Worm (Caenorhabditis elegans) whole organism, L1 larva: ENCODE measurements around the gene T03G11.10.

Source experiments
- F16B12.6 ChIP-seq: fragments of 150-350 bp; optimal IDR thresholded peaks from 2 replicates; lab custom pipeline; 2014; ENCODE audit warnings: missing biosample characterization, missing genetic modification characterization
- aha-1 ChIP-seq: fragments of 150-350 bp; optimal IDR thresholded peaks from 2 replicates; lab custom pipeline; 2014; ENCODE audit warnings: missing biosample characterization, missing genetic modification characterization
- aly-2 ChIP-seq: fragments of 150-350 bp; optimal IDR thresholded peaks from 2 replicates; lab custom pipeline; 2014; ENCODE audit warnings: missing biosample characterization, missing genetic modification characterization
- ama-1 ChIP-seq: fragments of 150-350 bp; optimal IDR thresholded peaks from 2 replicates; lab custom pipeline; 2014
- ceh-82 ChIP-seq, 3 experiments: fragments of 150-350 bp in 1 of 3; sonication (generic microtip) in 2 of 3; optimal IDR thresholded peaks; 2 replicates each; lab custom pipeline; 2014 to 2017; ENCODE audit warnings: missing biosample characterization in 3 of 3, missing genetic modification characterization in 3 of 3
- ceh-88 ChIP-seq: fragments of 200-800 bp; sonication (Bioruptor generic); IDR thresholded peaks from 2 replicates; pipeline ENCODE4 v1.3.6; 2022; ENCODE audit warnings: missing genetic modification characterization, missing compliant biosample characterization
- ceh-90 ChIP-seq: sonication (generic microtip); optimal IDR thresholded peaks from 2 replicates; lab custom pipeline; 2016; ENCODE audit warnings: missing genetic modification characterization, missing compliant biosample characterization
- ces-1 ChIP-seq: fragments of 150-350 bp; optimal IDR thresholded peaks from 2 replicates; lab custom pipeline; 2014; ENCODE audit warnings: missing biosample characterization, missing genetic modification reagents, missing genetic modification characterization
- efl-1 ChIP-seq, 4 experiments: fragments of 150-350 bp; optimal IDR thresholded peaks in 3 of 4; peaks in 1 of 4; 1 replicate in 1 of 4; 2 replicates in 3 of 4; lab custom pipeline; 2014; ENCODE audit warnings: missing biosample characterization in 2 of 4, missing genetic modification characterization in 2 of 4, missing genetic modification reagents in 2 of 4
- efl-3 ChIP-seq: fragments of 200-800 bp; sonication (Bioruptor generic); optimal IDR thresholded peaks from 2 replicates; lab custom pipeline; 2018; ENCODE audit warnings: mild to moderate bottlenecking, missing genetic modification characterization, missing compliant biosample characterization
- egl-13 ChIP-seq: sonication (generic microtip); optimal IDR thresholded peaks from 2 replicates; lab custom pipeline; 2016; ENCODE audit warnings: missing genotype, missing genetic modification reagents, missing genetic modification characterization, missing compliant biosample characterization
- egl-27 ChIP-seq, 2 experiments: fragments of 150-350 bp in 1 of 2; sonication (generic microtip); optimal IDR thresholded peaks; 3 replicates each; lab custom pipeline; 2017 to 2018; ENCODE audit warnings: missing biosample characterization in 2 of 2, missing genetic modification characterization in 2 of 2, missing genetic modification reagents in 2 of 2
- elt-2 ChIP-seq: sonication (generic microtip); optimal IDR thresholded peaks from 2 replicates; lab custom pipeline; 2016; ENCODE audit warnings: missing genetic modification characterization, mild to moderate bottlenecking, inconsistent platforms, missing compliant biosample characterization, missing genetic modification reagents
- elt-3 ChIP-seq, 6 experiments: fragments of 150-350 bp in 1 of 6; sonication (generic microtip); optimal IDR thresholded peaks; 2 replicates each; lab custom pipeline; 2017 to 2018; ENCODE audit warnings: missing biosample characterization in 6 of 6, missing genetic modification characterization in 6 of 6, inconsistent platforms in 1 of 6
- ets-5 ChIP-seq: fragments of 200-800 bp; sonication (Bioruptor generic); IDR thresholded peaks from 2 replicates; pipeline ENCODE4 v1.3.6; 2022; ENCODE audit warnings: missing genetic modification characterization, missing compliant biosample characterization
- fkh-10 ChIP-seq: sonication (generic microtip); optimal IDR thresholded peaks from 2 replicates; lab custom pipeline; 2017; ENCODE audit warnings: missing biosample characterization, missing genetic modification reagents, missing genetic modification characterization
- fkh-4 ChIP-seq: sonication (generic microtip); optimal IDR thresholded peaks from 2 replicates; lab custom pipeline; 2016; ENCODE audit warnings: missing compliant biosample characterization, missing genetic modification characterization, borderline replicate concordance
- hlh-17 ChIP-seq: fragments of 200-800 bp; sonication (Bioruptor generic); optimal IDR thresholded peaks from 2 replicates; lab custom pipeline; 2018; ENCODE audit warnings: missing genetic modification characterization, mild to moderate bottlenecking, missing compliant biosample characterization, moderate library complexity, borderline replicate concordance
- irx-1 ChIP-seq: sonication (generic microtip); optimal IDR thresholded peaks from 2 replicates; lab custom pipeline; 2016; ENCODE audit warnings: missing genetic modification characterization, missing compliant biosample characterization
- isw-1 ChIP-seq: fragments of 200-800 bp; sonication (Bioruptor generic); IDR thresholded peaks from 2 replicates; pipeline ENCODE4 v1.3.6; 2022; ENCODE audit warnings: missing genetic modification characterization, missing compliant biosample characterization
- jun-1 ChIP-seq: fragments of 150-350 bp; optimal IDR thresholded peaks from 2 replicates; lab custom pipeline; 2014; ENCODE audit warnings: missing biosample characterization, missing genetic modification reagents, missing genetic modification characterization
- lin-14 ChIP-seq: fragments of 200-800 bp; sonication (Bioruptor generic); optimal IDR thresholded peaks from 2 replicates; lab custom pipeline; 2018; ENCODE audit warnings: mild to moderate bottlenecking, missing genetic modification characterization, moderate library complexity, missing compliant biosample characterization
- lin-15B ChIP-seq: fragments of 150-350 bp; sonication (generic microtip); optimal IDR thresholded peaks from 3 replicates; lab custom pipeline; 2014; ENCODE audit warnings: missing biosample characterization, missing genetic modification characterization
- lin-35 ChIP-seq, 2 experiments: fragments of 150-350 bp; optimal IDR thresholded peaks; 2 replicates each; lab custom pipeline; 2014; ENCODE audit warnings: missing biosample characterization in 2 of 2, missing genetic modification characterization in 2 of 2, missing genetic modification reagents in 2 of 2
- lin-39 ChIP-seq: fragments of 150-350 bp; optimal IDR thresholded peaks from 2 replicates; lab custom pipeline; 2014; ENCODE audit warnings: missing biosample characterization, missing genetic modification reagents, missing genetic modification characterization
- lir-3 ChIP-seq: sonication (generic microtip); optimal IDR thresholded peaks from 2 replicates; lab custom pipeline; 2016; ENCODE audit warnings: mild to moderate bottlenecking, missing genetic modification characterization, moderate library complexity, missing compliant biosample characterization; ENCODE audit not compliant: poor library complexity
- mdl-1 ChIP-seq, 2 experiments: fragments of 150-350 bp; optimal IDR thresholded peaks; 2 replicates each; lab custom pipeline; 2014 to 2017; ENCODE audit warnings: missing biosample characterization in 2 of 2, missing genetic modification characterization in 2 of 2, inconsistent platforms in 1 of 2
- mep-1 ChIP-seq: fragments of 150-350 bp; optimal IDR thresholded peaks from 2 replicates; lab custom pipeline; 2014; ENCODE audit warnings: missing biosample characterization, missing genetic modification characterization
- nhr-19 ChIP-seq: fragments of 200-800 bp; sonication (Bioruptor generic); conservative IDR thresholded peaks from 2 replicates; pipeline ENCODE4 v1.3.6; 2022; ENCODE audit warnings: missing genetic modification characterization, missing compliant biosample characterization
- nhr-20 ChIP-seq: sonication (generic microtip); optimal IDR thresholded peaks from 2 replicates; lab custom pipeline; 2016; ENCODE audit warnings: mild to moderate bottlenecking, missing genetic modification characterization, missing compliant biosample characterization
- nhr-28 ChIP-seq: fragments of 150-350 bp; optimal IDR thresholded peaks from 2 replicates; lab custom pipeline; 2014; ENCODE audit warnings: missing biosample characterization, missing genetic modification characterization
- nhr-47 ChIP-seq: sonication (generic microtip); optimal IDR thresholded peaks from 2 replicates; lab custom pipeline; 2016; ENCODE audit warnings: mild to moderate bottlenecking, missing genetic modification characterization, moderate library complexity, missing compliant biosample characterization
- nhr-71 ChIP-seq: sonication (generic microtip); optimal IDR thresholded peaks from 2 replicates; lab custom pipeline; 2016; ENCODE audit warnings: mild to moderate bottlenecking, missing genetic modification characterization, moderate library complexity, missing compliant biosample characterization
- nhr-76 ChIP-seq: sonication (generic microtip); optimal IDR thresholded peaks from 2 replicates; lab custom pipeline; 2017; ENCODE audit warnings: missing biosample characterization, missing genetic modification characterization
- nhr-77 ChIP-seq: fragments of 150-350 bp; optimal IDR thresholded peaks from 2 replicates; lab custom pipeline; 2014; ENCODE audit warnings: missing biosample characterization, missing genetic modification characterization
- nhr-84 ChIP-seq: sonication (generic microtip); optimal IDR thresholded peaks from 2 replicates; lab custom pipeline; 2017; ENCODE audit warnings: missing biosample characterization, missing genetic modification characterization
- nhr-85 ChIP-seq: sonication (generic microtip); peaks from one replicate; lab custom pipeline; 2016; ENCODE audit warnings: missing genetic modification characterization, inconsistent platforms, missing compliant biosample characterization
- nhr-90 ChIP-seq: sonication (generic microtip); optimal IDR thresholded peaks from 2 replicates; lab custom pipeline; 2016; ENCODE audit warnings: mild to moderate bottlenecking, missing genetic modification characterization, missing compliant biosample characterization; ENCODE audit not compliant: poor library complexity
- pag-3 ChIP-seq: sonication (generic microtip); optimal IDR thresholded peaks from 2 replicates; lab custom pipeline; 2017; ENCODE audit warnings: missing genetic modification characterization, mild to moderate bottlenecking, missing compliant biosample characterization, antibody characterized with exemption, borderline replicate concordance; ENCODE audit not compliant: insufficient read depth
- pax-3 ChIP-seq: fragments of 200-800 bp; sonication (Bioruptor generic); optimal IDR thresholded peaks from 2 replicates; lab custom pipeline; 2018; ENCODE audit warnings: mild to moderate bottlenecking, missing genetic modification characterization, moderate library complexity, missing compliant biosample characterization
- rnt-1 ChIP-seq: sonication (generic microtip); optimal IDR thresholded peaks from 2 replicates; lab custom pipeline; 2016; ENCODE audit warnings: mild to moderate bottlenecking, missing genetic modification characterization, moderate library complexity, missing compliant biosample characterization
- skn-1 ChIP-seq: fragments of 150-350 bp; optimal IDR thresholded peaks from 2 replicates; lab custom pipeline; 2014; ENCODE audit warnings: missing biosample characterization, missing genetic modification characterization
- sox-4 ChIP-seq: sonication (generic microtip); optimal IDR thresholded peaks from 2 replicates; lab custom pipeline; 2016; ENCODE audit warnings: missing genetic modification characterization, missing compliant biosample characterization
- sptf-1 ChIP-seq: fragments of 150-350 bp; optimal IDR thresholded peaks from 2 replicates; lab custom pipeline; 2014; ENCODE audit warnings: missing biosample characterization, missing genetic modification characterization
- sup-37 ChIP-seq: fragments of 200-800 bp; sonication (Bioruptor generic); optimal IDR thresholded peaks from 2 replicates; lab custom pipeline; 2018; ENCODE audit warnings: mild to moderate bottlenecking, missing genetic modification characterization, missing compliant biosample characterization
- swsn-7 ChIP-seq: sonication (generic microtip); optimal IDR thresholded peaks from 2 replicates; lab custom pipeline; 2016; ENCODE audit warnings: missing genetic modification characterization, missing compliant biosample characterization
- tlp-1 ChIP-seq: fragments of 150-350 bp; optimal IDR thresholded peaks from 2 replicates; lab custom pipeline; 2014; ENCODE audit warnings: missing biosample characterization, missing genetic modification characterization
- unc-30 ChIP-seq: sonication (generic microtip); optimal IDR thresholded peaks from 2 replicates; lab custom pipeline; 2017; ENCODE audit warnings: missing biosample characterization, missing genetic modification characterization
- unc-86 ChIP-seq: sonication (generic microtip); optimal IDR thresholded peaks from 2 replicates; lab custom pipeline; 2016; ENCODE audit warnings: missing genetic modification characterization, missing compliant biosample characterization
- unc-98 ChIP-seq: fragments of 200-800 bp; sonication (Bioruptor generic); IDR thresholded peaks from 2 replicates; pipeline ENCODE4 v1.3.6; 2022; ENCODE audit warnings: missing genetic modification characterization, missing compliant biosample characterization
- zip-4 ChIP-seq: fragments of 200-800 bp; sonication (Bioruptor generic); optimal IDR thresholded peaks from 2 replicates; lab custom pipeline; 2018; ENCODE audit warnings: mild to moderate bottlenecking, missing genetic modification characterization, moderate library complexity, missing compliant biosample characterization
- ztf-11 ChIP-seq, 2 experiments: sonication (generic microtip); optimal IDR thresholded peaks; 2 replicates each; lab custom pipeline; 2016 to 2017; ENCODE audit warnings: missing genetic modification characterization in 2 of 2, missing biosample characterization in 1 of 2, missing compliant biosample characterization in 1 of 2
- ztf-4 ChIP-seq: fragments of 150-350 bp; optimal IDR thresholded peaks from 2 replicates; lab custom pipeline; 2014; ENCODE audit warnings: missing biosample characterization, missing genetic modification characterization

T03G11.10 gene

DNA sequence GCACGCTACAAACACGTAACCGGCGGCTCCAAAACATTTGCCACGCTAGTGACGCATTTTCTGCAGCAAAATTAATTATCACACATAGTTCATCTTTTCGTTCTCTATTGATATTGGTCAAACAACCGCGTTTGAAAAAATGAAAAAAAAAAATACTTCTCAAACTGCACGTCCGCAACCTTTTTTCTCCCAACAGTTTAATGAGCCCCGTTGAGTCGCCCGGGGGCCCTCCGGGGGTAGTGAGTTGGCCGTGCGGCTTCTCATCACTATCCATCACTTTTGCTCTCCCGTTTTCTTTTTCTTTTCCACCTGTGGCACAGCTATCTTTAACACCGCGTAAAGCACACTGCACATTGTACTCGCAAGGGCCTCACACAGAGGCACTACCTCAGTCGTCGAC is 38.4 kb upstream of the T03G11.10 start:
- TF ChIP-seq egl-13 (tag; lab: Kevin White, UChicago): no peak
- TF ChIP-seq zip-4 (GFP tag; lab: Kevin White, UChicago): no peak
- TF ChIP-seq nhr-85 (tag; lab: Kevin White, UChicago): peak; percentile 44
- peak; percentile 59; the same call in 1 of the 2 replicates for TF ChIP-seq nhr-19 (GFP tag; lab: Robert Waterston, UW)
- TF ChIP-seq egl-27 (tag; optimal IDR thresholded peaks at IDR 0.05; lab: Kevin White, UChicago): no peak
- TF ChIP-seq nhr-90 (tag; lab: Kevin White, UChicago): no peak
- no peak for TF ChIP-seq pax-3 (tag; lab: Kevin White, UChicago)
- TF ChIP-seq irx-1: no peak
- no peak for TF ChIP-seq isw-1
- no peak for TF ChIP-seq jun-1 (tag; lab: Kevin White, UChicago)
- TF ChIP-seq nhr-84 (tag; lab: Kevin White, UChicago): no peak
- TF ChIP-seq unc-86 (tag; lab: Kevin White, UChicago): no peak
- TF ChIP-seq swsn-7 (tag; lab: Kevin White, UChicago): peak; percentile 31
- no peak for TF ChIP-seq pag-3
- TF ChIP-seq nhr-28: no peak
- TF ChIP-seq ama-1: no peak
- peak; percentile 84 for TF ChIP-seq aha-1 (tag; lab: Kevin White, UChicago)
- no peak for TF ChIP-seq F16B12.6 (tag; lab: Kevin White, UChicago)
- TF ChIP-seq ces-1 (GFP tag; lab: Kevin White, UChicago): no peak
- TF ChIP-seq nhr-71 (tag; lab: Kevin White, UChicago): peak; percentile 76
- TF ChIP-seq mdl-1 (tag; optimal IDR thresholded peaks at IDR 0.05; lab: Kevin White, UChicago): no peak
- peak; percentile 50 for TF ChIP-seq lin-14
- TF ChIP-seq ceh-90: no peak
- TF ChIP-seq ceh-88 (GFP tag; lab: Robert Waterston, UW): no peak
- peak; percentile 18 for TF ChIP-seq nhr-20 (tag; lab: Kevin White, UChicago)
- TF ChIP-seq lin-39: peak; percentile 19
- peak; percentile 27 for TF ChIP-seq lir-3
- TF ChIP-seq sptf-1 (tag; lab: Kevin White, UChicago): no peak
- TF ChIP-seq fkh-10 (GFP tag; lab: Kevin White, UChicago): no peak
- no peak for TF ChIP-seq sup-37
- no peak for TF ChIP-seq elt-3 (tag; optimal IDR thresholded peaks at IDR 0.05; lab: Kevin White, UChicago)
- no peak for TF ChIP-seq lin-15B
- TF ChIP-seq nhr-76 (tag; lab: Kevin White, UChicago): no peak
- no peak for TF ChIP-seq efl-1 (optimal IDR thresholded peaks at IDR 0.05; lab: Kevin White, UChicago)
- TF ChIP-seq efl-1 (GFP tag; optimal IDR thresholded peaks at IDR 0.05 in 1 of 2; lab: Kevin White, UChicago): no peak
- TF ChIP-seq tlp-1 (tag; lab: Kevin White, UChicago): no peak
- TF ChIP-seq nhr-77 (tag; lab: Kevin White, UChicago): no peak
- no peak for TF ChIP-seq ztf-4 (tag; lab: Kevin White, UChicago)
- no peak for TF ChIP-seq ztf-11 (tag; optimal IDR thresholded peaks at IDR 0.05; lab: Kevin White, UChicago)
- no peak for TF ChIP-seq mep-1
- TF ChIP-seq hlh-17 (GFP tag; lab: Kevin White, UChicago): no peak
- TF ChIP-seq rnt-1 (tag; lab: Kevin White, UChicago): peak; percentile 37
- TF ChIP-seq ceh-82 (tag; optimal IDR thresholded peaks at IDR 0.05; lab: Kevin White, UChicago): no peak
- TF ChIP-seq aly-2 (tag; lab: Kevin White, UChicago): no peak
- TF ChIP-seq ets-5 (GFP tag; lab: Robert Waterston, UW): no peak
- TF ChIP-seq lin-35 (GFP tag; optimal IDR thresholded peaks at IDR 0.05; lab: Kevin White, UChicago): no peak
- TF ChIP-seq nhr-47 (tag; lab: Kevin White, UChicago): peak; percentile 4
- TF ChIP-seq unc-98 (GFP tag; lab: Robert Waterston, UW): no peak
- no peak for TF ChIP-seq efl-3 (GFP tag; lab: Kevin White, UChicago)
- TF ChIP-seq elt-2: no peak
- no peak for TF ChIP-seq fkh-4 (tag; lab: Kevin White, UChicago)
- TF ChIP-seq unc-30 (tag; lab: Kevin White, UChicago): no peak
- no peak for TF ChIP-seq sox-4 (tag; lab: Kevin White, UChicago)
- TF ChIP-seq skn-1 (tag; lab: Kevin White, UChicago): no peak
